Worm (Caenorhabditis elegans) whole organism, early embryonic: Measurements from ENCODE around the gene cnc-1.

ENCODE experiments used
- ama-1 ChIP-seq: fragments of 150-350 bp; optimal IDR thresholded peaks from 2 replicates; lab custom pipeline; 2014
- hmg-4 ChIP-seq: fragments of 200-800 bp; sonication (Bioruptor generic); optimal IDR thresholded peaks from 2 replicates; lab custom pipeline; 2018; ENCODE audit warnings: mild to moderate bottlenecking, missing genetic modification characterization, missing compliant biosample characterization
- pes-1 ChIP-seq: fragments of 200-800 bp; sonication (Bioruptor generic); IDR thresholded peaks from 2 replicates; pipeline ENCODE4 v1.3.6; 2022; ENCODE audit warnings: missing genetic modification reagents, missing genetic modification characterization, missing compliant biosample characterization
- tbx-11 ChIP-seq: fragments of 200-800 bp; sonication (Bioruptor generic); IDR thresholded peaks from 2 replicates; pipeline ENCODE4 v1.3.6; 2022; ENCODE audit warnings: missing genetic modification characterization, missing compliant biosample characterization
- tra-4 ChIP-seq: sonication (generic microtip); optimal IDR thresholded peaks from 2 replicates; lab custom pipeline; 2017; ENCODE audit warnings: missing genetic modification characterization, missing compliant biosample characterization

ce11 chrV:1480841-1481240 is 36.8 kb upstream of the cnc-1 start:
- TF ChIP-seq ama-1 (lab: Kevin White, UChicago) (no peak), tra-4 (tag; lab: Kevin White, UChicago) (no peak), tbx-11 (GFP tag; lab: Robert Waterston, UW) (no peak), pes-1 (GFP tag; lab: Robert Waterston, UW) (no peak), hmg-4 (GFP tag; lab: Kevin White, UChicago) (no peak)
